Fruit fly (Drosophila melanogaster) whole organism, embryonic: ENCODE results near the gene CG43251.

Experiments
- Atf6 ChIP-seq: fragments of 200-800 bp; sonication (Bioruptor generic); IDR thresholded peaks from 2 replicates; pipeline ENCODE4 v1.3.6; 2022; ENCODE audit warnings: missing biosample characterization, missing genetic modification characterization
- Bgb ChIP-seq: fragments of 200-800 bp; sonication (Bioruptor generic); IDR thresholded peaks from 2 replicates; pipeline ENCODE4 v1.3.6; 2022; ENCODE audit warnings: missing biosample characterization, missing genetic modification characterization; ENCODE audit not compliant: partially characterized antibody
- CG11093 ChIP-seq: fragments of 200-800 bp; sonication (Bioruptor generic); IDR thresholded peaks from 3 replicates; pipeline ENCODE4 v1.3.6; 2022; ENCODE audit warnings: missing biosample characterization, missing genetic modification characterization
- CG15269 ChIP-seq: fragments of 200-800 bp; sonication (Bioruptor generic); optimal IDR thresholded peaks from 2 replicates; lab custom pipeline; 2018; ENCODE audit warnings: missing biosample characterization, mild to moderate bottlenecking, missing genetic modification characterization, moderate library complexity
- CG1529 ChIP-seq: fragments of 200-800 bp; sonication (Bioruptor generic); optimal IDR thresholded peaks from 3 replicates; lab custom pipeline; 2018; ENCODE audit warnings: missing biosample characterization, missing genetic modification characterization
- CG16863 ChIP-seq: fragments of 200-800 bp; sonication (Bioruptor generic); optimal IDR thresholded peaks from 3 replicates; lab custom pipeline; 2016; ENCODE audit warnings: missing biosample characterization, missing genetic modification characterization
- CG17802 ChIP-seq: fragments of 200-800 bp; sonication (Bioruptor generic); optimal IDR thresholded peaks from 2 replicates; lab custom pipeline; 2018; ENCODE audit warnings: missing biosample characterization, mild to moderate bottlenecking, missing genetic modification characterization, moderate library complexity
- CG2678 ChIP-seq: fragments of 200-800 bp; sonication (Bioruptor generic); optimal IDR thresholded peaks from 3 replicates; lab custom pipeline; 2019; ENCODE audit warnings: missing biosample characterization, mild to moderate bottlenecking, missing genetic modification characterization, moderate library complexity
- CG32767 ChIP-seq: fragments of 200-800 bp; sonication (Bioruptor generic); IDR thresholded peaks from 2 replicates; pipeline ENCODE4 v1.3.6; 2022; ENCODE audit warnings: missing biosample characterization, missing genetic modification characterization
- CG32772 ChIP-seq: fragments of 200-800 bp; sonication (Bioruptor generic); IDR thresholded peaks from 2 replicates; pipeline ENCODE4 v1.3.6; 2022; ENCODE audit warnings: missing biosample characterization, missing genetic modification characterization
- CG43689 ChIP-seq: fragments of 200-800 bp; sonication (Bioruptor generic); IDR thresholded peaks from 2 replicates; pipeline ENCODE4 v1.3.6; 2022; ENCODE audit warnings: missing biosample characterization, missing genetic modification characterization
- CG4424 ChIP-seq: fragments of 200-800 bp; sonication (Bioruptor generic); optimal IDR thresholded peaks from 3 replicates; lab custom pipeline; 2016; ENCODE audit warnings: missing biosample characterization, missing genetic modification characterization
- CG5180 ChIP-seq: fragments of 200-800 bp; sonication (Bioruptor generic); optimal IDR thresholded peaks from 3 replicates; lab custom pipeline; 2017; ENCODE audit warnings: missing biosample characterization, missing genetic modification characterization, mild to moderate bottlenecking, moderate library complexity, missing genetic modification reagents
- CG5953 ChIP-seq: fragments of 200-800 bp; sonication (Bioruptor generic); IDR thresholded peaks from 2 replicates; pipeline ENCODE4 v1.3.6; 2022; ENCODE audit warnings: missing biosample characterization, missing genetic modification characterization
- CG6791 ChIP-seq: fragments of 200-800 bp; sonication (Bioruptor generic); IDR thresholded peaks from 3 replicates; pipeline ENCODE4 v1.3.6; 2022; ENCODE audit warnings: missing biosample characterization, missing genetic modification characterization; ENCODE audit not compliant: partially characterized antibody
- CG7928 ChIP-seq: fragments of 200-800 bp; sonication (Bioruptor generic); optimal IDR thresholded peaks from 2 replicates; lab custom pipeline; 2017; ENCODE audit warnings: missing biosample characterization, mild to moderate bottlenecking, missing genetic modification characterization
- CG7987 ChIP-seq: fragments of 200-800 bp; sonication (Bioruptor generic); optimal IDR thresholded peaks from 2 replicates; lab custom pipeline; 2018; ENCODE audit warnings: missing biosample characterization, mild to moderate bottlenecking, missing genetic modification characterization, moderate library complexity
- CG8765 ChIP-seq: fragments of 200-800 bp; sonication (Bioruptor generic); IDR thresholded peaks from 2 replicates; pipeline ENCODE4 v1.3.6; 2022; ENCODE audit warnings: missing biosample characterization, missing genetic modification characterization
- D19A ChIP-seq: fragments of 200-800 bp; optimal IDR thresholded peaks from 3 replicates; lab custom pipeline; 2019; ENCODE audit warnings: missing biosample characterization, mild to moderate bottlenecking, missing genetic modification characterization, moderate library complexity
- Eip74EF ChIP-seq, 2 experiments: fragments of 200-800 bp in 1 of 2; fragments of >200 bp in 1 of 2; sonication (Bioruptor generic) in 1 of 2; optimal IDR thresholded peaks; 2 replicates each; lab custom pipeline; 2017 to 2019; ENCODE audit warnings: missing biosample characterization in 2 of 2, missing genetic modification characterization in 2 of 2, mild to moderate bottlenecking in 1 of 2, moderate library complexity in 1 of 2
- Ets65A ChIP-seq: fragments of 200-800 bp; sonication (Bioruptor generic); peaks from one replicate; lab custom pipeline; 2016; ENCODE audit warnings: missing biosample characterization, missing genetic modification characterization
- Fer1 ChIP-seq: fragments of 200-800 bp; sonication (Bioruptor generic); optimal IDR thresholded peaks from 2 replicates; lab custom pipeline; 2017; ENCODE audit warnings: missing biosample characterization, mild to moderate bottlenecking, missing genetic modification characterization
- GATAe ChIP-seq: fragments of 200-800 bp; sonication (Bioruptor generic); conservative IDR thresholded peaks from 2 replicates; pipeline ENCODE4 v1.3.6; 2022; ENCODE audit warnings: missing biosample characterization, missing genetic modification characterization
- HLH4C ChIP-seq: fragments of 200-800 bp; sonication (Bioruptor generic); IDR thresholded peaks from 3 replicates; pipeline ENCODE4 v1.3.6; 2022; ENCODE audit warnings: missing biosample characterization, missing genetic modification characterization; ENCODE audit not compliant: partially characterized antibody
- HLHmδ ChIP-seq: fragments of 200-800 bp; sonication (Bioruptor generic); optimal IDR thresholded peaks from 2 replicates; lab custom pipeline; 2018; ENCODE audit warnings: missing biosample characterization, mild to moderate bottlenecking, missing genetic modification characterization, moderate library complexity
- Kr ChIP-seq: fragments of 200-800 bp; sonication (Bioruptor generic); optimal IDR thresholded peaks from 2 replicates; lab custom pipeline; 2017; ENCODE audit warnings: missing biosample characterization, mild to moderate bottlenecking, missing genetic modification characterization
- MBD-R2 ChIP-seq: fragments of 200-800 bp; sonication (Bioruptor generic); IDR thresholded peaks from 2 replicates; pipeline ENCODE4 v1.3.6; 2022; ENCODE audit warnings: missing biosample characterization, missing genetic modification characterization
- Med ChIP-seq: fragments of 200-800 bp; sonication (Bioruptor generic); peaks from one replicate; lab custom pipeline; 2016; ENCODE audit warnings: missing biosample characterization, missing genetic modification characterization, mild to moderate bottlenecking, inconsistent platforms, moderate library complexity
- NC2β ChIP-seq: fragments of 200-800 bp; sonication (Bioruptor generic); optimal IDR thresholded peaks from 2 replicates; lab custom pipeline; 2016; ENCODE audit warnings: missing biosample characterization, missing genetic modification characterization
- Ssrp ChIP-seq: fragments of 200-800 bp; sonication (Bioruptor generic); optimal IDR thresholded peaks from 2 replicates; lab custom pipeline; 2018; ENCODE audit warnings: missing biosample characterization, mild to moderate bottlenecking, missing genetic modification characterization, moderate library complexity
- Taf1 ChIP-seq: fragments of 200-800 bp; sonication (Bioruptor generic); IDR thresholded peaks from 2 replicates; pipeline ENCODE4 v1.3.6; 2022; ENCODE audit warnings: missing biosample characterization, missing genetic modification characterization
- ac ChIP-seq: fragments of 200-800 bp; sonication (Bioruptor generic); optimal IDR thresholded peaks from 3 replicates; lab custom pipeline; 2017; ENCODE audit warnings: missing biosample characterization, mild to moderate bottlenecking, missing genetic modification characterization
- aop ChIP-seq: fragments of 200-800 bp; sonication (Bioruptor generic); IDR thresholded peaks from 2 replicates; pipeline ENCODE4 v1.3.6; 2022; ENCODE audit warnings: missing biosample characterization, missing genetic modification characterization
- bigmax ChIP-seq: fragments of 200-800 bp; sonication (Bioruptor generic); optimal IDR thresholded peaks from 2 replicates; lab custom pipeline; 2018; ENCODE audit warnings: missing biosample characterization, mild to moderate bottlenecking, missing genetic modification characterization
- cad ChIP-seq: fragments of >200 bp; optimal IDR thresholded peaks from 2 replicates; lab custom pipeline; 2017; ENCODE audit warnings: missing biosample characterization, missing genetic modification characterization
- da ChIP-seq: fragments of 200-800 bp; sonication (Bioruptor generic); optimal IDR thresholded peaks from 2 replicates; lab custom pipeline; 2016; ENCODE audit warnings: missing biosample characterization, missing genetic modification characterization
- ems ChIP-seq: fragments of 200-800 bp; sonication (Bioruptor generic); optimal IDR thresholded peaks from 3 replicates; lab custom pipeline; 2016; ENCODE audit warnings: missing biosample characterization, missing genetic modification characterization
- eyg ChIP-seq: fragments of 200-800 bp; sonication (Bioruptor generic); optimal IDR thresholded peaks from 3 replicates; lab custom pipeline; 2016; ENCODE audit warnings: missing biosample characterization, missing genetic modification characterization
- fd3F ChIP-seq: fragments of 200-800 bp; sonication (Bioruptor generic); optimal IDR thresholded peaks from 2 replicates; lab custom pipeline; 2018; ENCODE audit warnings: missing biosample characterization, mild to moderate bottlenecking, missing genetic modification characterization, moderate library complexity
- kni ChIP-seq: fragments of 200-800 bp; sonication (Bioruptor generic); optimal IDR thresholded peaks from 3 replicates; lab custom pipeline; 2017; ENCODE audit warnings: mild to moderate bottlenecking, missing biosample characterization, missing genetic modification reagents, missing genetic modification characterization
- lmd ChIP-seq: fragments of 200-800 bp; sonication (Bioruptor generic); IDR thresholded peaks from 2 replicates; pipeline ENCODE4 v1.3.6; 2022; ENCODE audit warnings: missing biosample characterization, missing genetic modification characterization
- nmo ChIP-seq: fragments of 200-800 bp; sonication (Bioruptor generic); optimal IDR thresholded peaks from 2 replicates; lab custom pipeline; 2018; ENCODE audit warnings: missing biosample characterization, mild to moderate bottlenecking, missing genetic modification characterization, moderate library complexity
- run ChIP-seq: fragments of 200-800 bp; sonication (Bioruptor generic); optimal IDR thresholded peaks from 3 replicates; lab custom pipeline; 2018; ENCODE audit warnings: missing biosample characterization, mild to moderate bottlenecking, missing genetic modification characterization
- sens ChIP-seq: fragments of 200-800 bp; sonication (Bioruptor generic); peaks from one replicate; lab custom pipeline; 2016; ENCODE audit warnings: missing biosample characterization, missing genetic modification characterization
- slbo ChIP-seq: fragments of 200-800 bp; sonication (Bioruptor generic); IDR thresholded peaks from 2 replicates; pipeline ENCODE4 v1.3.6; 2022; ENCODE audit warnings: missing biosample characterization, missing genetic modification characterization
- stc ChIP-seq: fragments of 200-800 bp; sonication (Bioruptor generic); IDR thresholded peaks from 2 replicates; pipeline ENCODE4 v1.3.6; 2022; ENCODE audit warnings: missing biosample characterization, missing genetic modification characterization
- vfl ChIP-seq: fragments of 200-800 bp; sonication (Bioruptor generic); optimal IDR thresholded peaks from 2 replicates; lab custom pipeline; 2016; ENCODE audit warnings: missing biosample characterization, missing genetic modification characterization
- vnd ChIP-seq: fragments of 200-800 bp; sonication (Bioruptor generic); IDR thresholded peaks from 3 replicates; pipeline ENCODE4 v1.3.6; 2022; ENCODE audit warnings: missing biosample characterization, missing genetic modification characterization; ENCODE audit not compliant: partially characterized antibody
- yki ChIP-seq: fragments of >200 bp; optimal IDR thresholded peaks from 3 replicates; lab custom pipeline; 2018

Gene CG43251

DNA sequence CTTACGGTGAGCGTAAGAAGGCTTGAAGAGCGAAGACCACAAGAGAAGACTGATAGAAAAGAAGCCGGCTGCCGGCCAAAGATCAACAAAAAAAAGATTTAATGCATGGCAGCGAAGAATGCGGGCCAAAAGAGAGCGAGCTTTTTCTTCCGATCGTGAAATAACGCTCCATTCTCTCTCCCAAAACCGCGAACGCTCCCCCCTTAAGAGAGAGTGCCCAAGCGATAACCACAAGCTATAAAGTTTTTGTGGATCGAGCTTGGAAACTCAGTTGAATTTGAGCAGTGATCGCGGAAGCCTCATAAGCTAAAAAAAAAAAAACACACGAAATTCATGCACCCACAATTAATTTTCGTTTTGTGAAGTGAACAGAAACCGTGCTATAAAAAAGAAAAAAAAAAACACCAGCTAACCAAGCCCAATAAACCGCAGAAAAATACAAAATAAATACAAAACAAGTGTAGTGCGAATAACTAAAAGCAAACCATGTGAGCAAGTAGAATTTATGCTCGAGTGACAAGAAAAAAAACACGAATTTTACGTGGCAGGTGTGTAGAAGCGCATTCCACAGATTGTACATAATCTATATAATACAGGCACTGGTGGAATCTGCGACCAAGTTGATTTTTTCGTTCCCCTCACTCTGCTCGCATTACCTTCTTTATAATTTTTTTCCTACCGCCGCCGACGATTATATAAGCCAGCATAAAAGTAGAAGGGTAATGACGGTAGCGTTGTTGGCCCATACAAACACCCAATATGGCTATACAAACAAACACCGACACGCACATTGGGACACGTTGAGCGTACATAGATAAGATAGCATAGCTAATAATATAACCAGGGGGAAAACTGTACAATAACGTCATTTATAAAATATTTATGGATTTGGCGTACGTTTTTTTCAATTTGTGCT lies 28.1 kb upstream of the CG43251 start, which contains the start of gene CG13252 (continued):
- TF ChIP-seq CG16863 (GFP tag; lab: Kevin White, UChicago) = no peak
- TF ChIP-seq eyg (GFP tag; lab: Kevin White, UChicago) = no peak
- no peak for TF ChIP-seq ac (GFP tag; lab: Kevin White, UChicago)
- no peak for TF ChIP-seq Kr
- no peak for TF ChIP-seq aop (GFP tag; lab: Robert Waterston, UW)
- TF ChIP-seq kni (GFP tag; lab: Kevin White, UChicago) = peak; percentile 77
- TF ChIP-seq ems (GFP tag; lab: Kevin White, UChicago) = no peak
- peak; percentile 39 for TF ChIP-seq yki
- TF ChIP-seq Atf6 (GFP tag; lab: Robert Waterston, UW) = peak; percentile 57; the same call in 1 of the 2 replicates
- TF ChIP-seq CG7928 = no peak
- TF ChIP-seq CG32767 (GFP tag; lab: Robert Waterston, UW) = no peak
- peak; percentile 59 for TF ChIP-seq CG7987 (GFP tag; lab: Kevin White, UChicago)
- TF ChIP-seq CG4424 (GFP tag; lab: Kevin White, UChicago) = no peak
- TF ChIP-seq Bgb (GFP tag; lab: Robert Waterston, UW) = peak; percentile 22; the same call in 1 of the 2 replicates
- 0 out of 2 replicates have a peak, but pooled peaks have one; percentile 21 for TF ChIP-seq stc
- no peak for TF ChIP-seq CG6791
- peak; percentile 24 for TF ChIP-seq CG15269
- TF ChIP-seq NC2β (GFP tag; lab: Kevin White, UChicago) = no peak
- no peak for TF ChIP-seq run (tag; lab: Kevin White, UChicago)

DNA sequence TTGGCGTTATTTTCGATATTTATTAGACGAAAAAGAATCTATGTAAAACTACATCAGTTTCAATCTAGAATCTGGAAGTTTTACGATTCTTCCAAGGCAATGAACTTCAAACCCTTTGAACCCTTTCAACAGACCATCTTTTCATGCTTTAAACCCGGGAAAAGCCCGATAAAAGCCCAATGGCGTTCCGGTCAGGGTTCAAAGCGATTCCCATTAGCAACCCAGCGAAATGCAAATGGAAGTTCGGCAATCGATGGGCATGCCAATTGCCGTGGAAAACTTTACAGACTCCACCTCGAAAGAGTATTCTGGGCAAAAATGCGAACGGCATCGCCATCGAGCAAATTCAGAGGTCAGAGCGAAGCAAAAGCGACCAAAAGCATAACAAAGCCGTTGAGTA lies 26.2 kb upstream of the CG43251 start:
- TF ChIP-seq cad (GFP tag; lab: Kevin White, UChicago) = no peak
- no peak for TF ChIP-seq HLH4C (GFP tag; lab: Robert Waterston, UW)
- no peak for TF ChIP-seq HLHmδ (GFP tag; lab: Kevin White, UChicago)
- no peak for TF ChIP-seq CG43689
- TF ChIP-seq da (GFP tag; lab: Kevin White, UChicago) = no peak
- peak; percentile 59 for TF ChIP-seq Med (GFP tag; lab: Kevin White, UChicago)
- no peak for TF ChIP-seq nmo (GFP tag; lab: Kevin White, UChicago)
- TF ChIP-seq sens (GFP tag; lab: Kevin White, UChicago) = no peak
- TF ChIP-seq slbo (GFP tag; lab: Robert Waterston, UW) = peak; percentile 32; the same call in 1 of the 2 replicates
- TF ChIP-seq CG1529 = no peak
- TF ChIP-seq bigmax = no peak
- 0 out of 2 replicates have a peak, but pooled peaks have one; percentile 19 for TF ChIP-seq lmd (GFP tag; lab: Robert Waterston, UW)
- no peak for TF ChIP-seq MBD-R2 (GFP tag; lab: Robert Waterston, UW)
- no peak for TF ChIP-seq vfl (GFP tag; lab: Kevin White, UChicago)
- TF ChIP-seq Ssrp = no peak
- TF ChIP-seq CG2678 (tag; lab: Kevin White, UChicago) = no peak
- TF ChIP-seq vnd (GFP tag; lab: Robert Waterston, UW) = no peak
- TF ChIP-seq Fer1 (GFP tag; lab: Kevin White, UChicago) = no peak
- TF ChIP-seq CG8765 (GFP tag; lab: Robert Waterston, UW) = no peak
- TF ChIP-seq CG17802 = no peak
- TF ChIP-seq D19A = peak; percentile 2
- TF ChIP-seq Ets65A (GFP tag; lab: Kevin White, UChicago) = no peak
- no peak for TF ChIP-seq CG5180 (GFP tag; lab: Kevin White, UChicago)
- no peak for TF ChIP-seq CG11093
- no peak for TF ChIP-seq GATAe (GFP tag; lab: Robert Waterston, UW)
- no peak for TF ChIP-seq CG32772 (GFP tag; lab: Robert Waterston, UW)
- TF ChIP-seq Eip74EF (GFP tag; optimal IDR thresholded peaks at IDR 0.05; lab: Kevin White, UChicago) = no peak
- TF ChIP-seq CG5953 (GFP tag; lab: Robert Waterston, UW) = no peak
- no peak for TF ChIP-seq ac (GFP tag; lab: Kevin White, UChicago)
- TF ChIP-seq fd3F = peak; percentile 6
- TF ChIP-seq Taf1 (GFP tag; lab: Robert Waterston, UW) = no peak
